Worm (Caenorhabditis elegans): ENCODE data around the gene mcm-3.

The mcm-3 gene

ce11 chrV:15071015-15071810 lies 11.8 kb upstream of the mcm-3 start, which contains the start of gene unc-76 (continued):
- TF ChIP-seq daf-19 (GFP tag; conservative IDR thresholded peaks at IDR 0.05) (no peak), nhr-28 (tag; optimal IDR thresholded peaks at IDR 0.05) (peak; percentile 55), lin-1 (GFP tag; IDR thresholded peaks at IDR 0.05) (no peak), mdt-29 (GFP tag; IDR thresholded peaks at IDR 0.05) (no peak), ceh-62 (tag; optimal IDR thresholded peaks at IDR 0.05) (no peak), nhr-41 (GFP tag; IDR thresholded peaks at IDR 0.05) (no peak), Y105C5A.15 (GFP tag; IDR thresholded peaks at IDR 0.05) (no peak), R02D3.7 (tag; optimal IDR thresholded peaks at IDR 0.05) (no peak), nhr-48 (tag; optimal IDR thresholded peaks at IDR 0.05) (no peak), gei-8 (GFP tag; optimal IDR thresholded peaks at IDR 0.05) (no peak), daf-12 (tag; optimal IDR thresholded peaks at IDR 0.05) (no peak), lim-7 (GFP tag; IDR thresholded peaks at IDR 0.05) (no peak), unc-62 (GFP tag; optimal IDR thresholded peaks at IDR 0.05 in 1 of 2) (peak in 1 of 2 experiments; percentile 98), unc-62 (tag; optimal IDR thresholded peaks at IDR 0.05) (no peak), fkh-10 (GFP tag; optimal IDR thresholded peaks at IDR 0.05) (peak; percentile 92), fos-1 (tag; optimal IDR thresholded peaks at IDR 0.05) (no peak), egl-27 (tag; optimal IDR thresholded peaks at IDR 0.05) (no peak), rbr-2 (tag; optimal IDR thresholded peaks at IDR 0.05) (peak; percentile 92), unc-130 (GFP tag; optimal IDR thresholded peaks at IDR 0.05) (no peak), spr-1 (tag; optimal IDR thresholded peaks at IDR 0.05) (no peak), lin-39 (tag; optimal IDR thresholded peaks at IDR 0.05) (peak; percentile 80), nhr-10 (tag; optimal IDR thresholded peaks at IDR 0.05) (no peak)

ce11 chrV:15069435-15069985 lies 10.1 kb upstream of the mcm-3 start:
- peak in 1 of 2 experiments; percentile 61 for TF ChIP-seq lsy-2 (tag; optimal IDR thresholded peaks at IDR 0.05)
- TF ChIP-seq mep-1 (tag; optimal IDR thresholded peaks at IDR 0.05): no peak
- peak; percentile 14 for TF ChIP-seq fkh-10 (GFP tag; optimal IDR thresholded peaks at IDR 0.05)

ce11 chrV:15068378-15068777 lies 9.0 kb upstream of the mcm-3 start, which contains the start of gene dnj-3:
Gene dnj-3, plus strand, starts transcription at chrV:15068678.
- TF ChIP-seq rbr-2 (tag; optimal IDR thresholded peaks at IDR 0.05) (no peak), ama-1 (optimal IDR thresholded peaks at IDR 0.05) (no peak), jun-1 (tag; optimal IDR thresholded peaks at IDR 0.05) (no peak), ceh-28 (tag; optimal IDR thresholded peaks at IDR 0.05) (no peak), nhr-6 (tag; optimal IDR thresholded peaks at IDR 0.05) (no peak)

- TF ChIP-seq lin-38 (GFP tag; IDR thresholded peaks at IDR 0.05) (peak; percentile 27; the same call in 1 of the 2 replicates), aly-2 (tag; optimal IDR thresholded peaks at IDR 0.05) (no peak), pha-4 (GFP tag; IDR thresholded peaks at IDR 0.05) (no peak), pha-4 (tag; optimal IDR thresholded peaks at IDR 0.05) (no peak), daf-19 (GFP tag; conservative IDR thresholded peaks at IDR 0.05) (no peak), dmd-8 (GFP tag; IDR thresholded peaks at IDR 0.05) (no peak)
Observed at ce11 chrV:15067165-15067564, 7.8 kb upstream of the mcm-3 start, which contains the start of gene C25D7.10. Gene C25D7.10, plus strand, starts transcription at chrV:15067465.

- TF ChIP-seq daf-16 (GFP tag; optimal IDR thresholded peaks at IDR 0.05) (no peak), daf-16 (tag; optimal IDR thresholded peaks at IDR 0.05) (peak; percentile 1), T20F7.1 (GFP tag; optimal IDR thresholded peaks at IDR 0.05) (no peak), rbr-2 (tag; optimal IDR thresholded peaks at IDR 0.05) (no peak), nhr-48 (tag; optimal IDR thresholded peaks at IDR 0.05) (no peak), zip-2 (tag; optimal IDR thresholded peaks at IDR 0.05) (no peak), saeg-2 (GFP tag; IDR thresholded peaks at IDR 0.05) (no peak), jun-1 (tag; optimal IDR thresholded peaks at IDR 0.05) (no peak), madf-9 (GFP tag; conservative IDR thresholded peaks at IDR 0.05) (no peak), hmg-1.1 (GFP tag; IDR thresholded peaks at IDR 0.05) (no peak), aha-1 (tag) (peak; percentile 81), mxl-2 (GFP tag; conservative IDR thresholded peaks at IDR 0.05) (no peak), php-3 (GFP tag; IDR thresholded peaks at IDR 0.05) (no peak), F37D6.2 (tag; optimal IDR thresholded peaks at IDR 0.05) (no peak), lin-29 (GFP tag; IDR thresholded peaks at IDR 0.05) (no peak), R02D3.7 (tag; optimal IDR thresholded peaks at IDR 0.05) (no peak)
Observed at ce11 chrV:15065837-15066348, 6.5 kb upstream of the mcm-3 start, which contains the start of gene otub-1. Gene otub-1, plus strand, starts transcription at chrV:15066298.

All from whole organism, L4 larva.